Fruit fly (Drosophila melanogaster): ENCODE results near the gene CG14445.

Gene CG14445

dm6 chrX:6263614-6264130 lies 26.6 kb downstream of the CG14445 start (continued):
- TF ChIP-seq CG14860 (GFP tag; IDR thresholded peaks at IDR 0.05; ENCODE audit: partially characterized antibody) (no peak), CG4730 (GFP tag; IDR thresholded peaks at IDR 0.05) (peak; percentile 49; the same call in 1 of the 2 replicates), Lhr (GFP tag; optimal IDR thresholded peaks at IDR 0.05) (peak; percentile 3), CG31365 (tag; optimal IDR thresholded peaks at IDR 0.05) (peak; percentile 51), mld (GFP tag; IDR thresholded peaks at IDR 0.05; ENCODE audit: partially characterized antibody) (no peak), seq (GFP tag; IDR thresholded peaks at IDR 0.05) (peak; percentile 82), Drgx (GFP tag; IDR thresholded peaks at IDR 0.05) (peak; percentile 52; the same call in 1 of the 2 replicates), croc (GFP tag; conservative IDR thresholded peaks at IDR 0.05) (peak; percentile 42; the same call in 1 of the 3 replicates), amos (GFP tag; IDR thresholded peaks at IDR 0.05; ENCODE audit: partially characterized antibody) (no peak), en (GFP tag; optimal IDR thresholded peaks at IDR 0.05) (no peak), E2f1 (GFP tag; IDR thresholded peaks at IDR 0.05) (no peak), TFAM (GFP tag; optimal IDR thresholded peaks at IDR 0.05) (no peak), bsh (GFP tag; optimal IDR thresholded peaks at IDR 0.05) (peak in 1 of 2 experiments; percentile 60), CG11093 (GFP tag; IDR thresholded peaks at IDR 0.05) (peak; percentile 58; the same call in 1 of the 3 replicates), hth (optimal IDR thresholded peaks at IDR 0.05) (no peak), CG7556 (GFP tag; optimal IDR thresholded peaks at IDR 0.05) (peak; percentile 86), CG18262 (tag; optimal IDR thresholded peaks at IDR 0.05) (peak; percentile 81), ems (GFP tag; optimal IDR thresholded peaks at IDR 0.05) (peak; percentile 74), Side (GFP tag; optimal IDR thresholded peaks at IDR 0.05) (peak; percentile 41), pzg (GFP tag; optimal IDR thresholded peaks at IDR 0.05) (no peak), CG12391 (tag; optimal IDR thresholded peaks at IDR 0.05) (peak; percentile 71), CG10366 (GFP tag; IDR thresholded peaks at IDR 0.05) (no peak; the same call in 1 of the 2 replicates), gfzf (GFP tag; optimal IDR thresholded peaks at IDR 0.05) (no peak), HmgD (GFP tag; optimal IDR thresholded peaks at IDR 0.05) (no peak), Eip74EF (GFP tag; optimal IDR thresholded peaks at IDR 0.05) (peak in 1 of 2 experiments; percentile 82), crp (GFP tag; optimal IDR thresholded peaks at IDR 0.05) (no peak), CG2199 (GFP tag; IDR thresholded peaks at IDR 0.05) (no peak), Poxn (GFP tag; IDR thresholded peaks at IDR 0.05) (0 out of 2 replicates have a peak, but pooled peaks have one; percentile 15), CG1603 (tag; optimal IDR thresholded peaks at IDR 0.05) (peak; percentile 63), fu2 (GFP tag; optimal IDR thresholded peaks at IDR 0.05) (peak; percentile 32), zen (tag; optimal IDR thresholded peaks at IDR 0.05) (peak; percentile 34), chn (GFP tag; optimal IDR thresholded peaks at IDR 0.05) (peak; percentile 58), onecut (GFP tag; IDR thresholded peaks at IDR 0.05) (peak; percentile 48), gsb-n (tag; optimal IDR thresholded peaks at IDR 0.05) (no peak), klu (GFP tag; IDR thresholded peaks at IDR 0.05) (0 out of 2 replicates have a peak, but pooled peaks have one; percentile 49), CG2875 (GFP tag; optimal IDR thresholded peaks at IDR 0.05) (peak; percentile 37), stc (GFP tag; IDR thresholded peaks at IDR 0.05) (peak; percentile 64), trh (GFP tag; optimal IDR thresholded peaks at IDR 0.05) (no peak), CG7987 (GFP tag; optimal IDR thresholded peaks at IDR 0.05) (peak; percentile 44), gcm2 (GFP tag; optimal IDR thresholded peaks at IDR 0.05) (peak; percentile 6), Neu2 (GFP tag; optimal IDR thresholded peaks at IDR 0.05; ENCODE audit: borderline replicate concordance) (no peak), luna (GFP tag; optimal IDR thresholded peaks at IDR 0.05) (no peak), CG18011 (GFP tag; optimal IDR thresholded peaks at IDR 0.05) (peak; percentile 45), C15 (GFP tag; IDR thresholded peaks at IDR 0.05) (no peak), ato (GFP tag; IDR thresholded peaks at IDR 0.05; ENCODE audit: partially characterized antibody) (no peak), CG3065 (GFP tag; optimal IDR thresholded peaks at IDR 0.05) (no peak), zf30C (GFP tag; optimal IDR thresholded peaks at IDR 0.05) (no peak), Ravus (GFP tag; IDR thresholded peaks at IDR 0.05) (no peak), lmd (GFP tag; IDR thresholded peaks at IDR 0.05) (peak; percentile 77), CG5953 (GFP tag; IDR thresholded peaks at IDR 0.05) (no peak)

Data from whole organism, embryonic.